Worm (Caenorhabditis elegans): ENCODE results near the gene F07B10.4.

F07B10.4 gene

DNA sequence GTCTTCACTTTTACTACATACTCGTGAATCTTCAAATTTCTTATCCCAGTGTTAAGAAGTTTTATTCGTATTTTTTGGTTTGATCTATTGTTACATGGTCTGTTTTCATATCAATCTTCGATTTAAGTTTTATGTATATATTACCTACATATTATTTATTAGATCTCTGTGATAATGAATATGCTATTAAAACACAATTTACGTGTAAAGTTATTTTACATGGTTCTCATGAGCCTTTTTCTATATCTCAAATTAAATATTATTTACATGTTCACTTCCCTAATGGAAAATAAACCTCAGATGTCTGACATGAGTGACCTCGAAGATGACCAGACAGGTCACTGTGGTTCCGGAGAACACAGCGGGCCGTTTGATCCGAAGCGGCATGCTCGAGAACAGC, 18.4 kb downstream of the F07B10.4 start, which contains the start of gene mxl-1:
TSS of gene mxl-1 (plus strand) at position 301 of the 400 bp plus-strand sequence.
- TF ChIP-seq tbx-2 (tag; optimal IDR thresholded peaks at IDR 0.05) (no peak), unc-3 (GFP tag; conservative IDR thresholded peaks at IDR 0.05) (no peak), unc-3 (tag; optimal IDR thresholded peaks at IDR 0.05) (no peak), ceh-30 (tag; optimal IDR thresholded peaks at IDR 0.05) (no peak), pha-4 (tag; optimal IDR thresholded peaks at IDR 0.05) (no peak), ceh-34 (tag; optimal IDR thresholded peaks at IDR 0.05) (no peak), ceh-31 (tag; optimal IDR thresholded peaks at IDR 0.05) (no peak), pat-9 (tag; optimal IDR thresholded peaks at IDR 0.05) (no peak), pha-2 (tag; optimal IDR thresholded peaks at IDR 0.05) (no peak), rnt-1 (tag; optimal IDR thresholded peaks at IDR 0.05) (no peak), ceh-22 (tag; optimal IDR thresholded peaks at IDR 0.05) (no peak), mec-3 (tag; optimal IDR thresholded peaks at IDR 0.05; ENCODE audit: borderline replicate concordance) (no peak), tbx-7 (tag; optimal IDR thresholded peaks at IDR 0.05) (no peak), Y22D7AL.16 (tag; optimal IDR thresholded peaks at IDR 0.05) (no peak), gmeb-2 (tag; optimal IDR thresholded peaks at IDR 0.05) (no peak)

DNA sequence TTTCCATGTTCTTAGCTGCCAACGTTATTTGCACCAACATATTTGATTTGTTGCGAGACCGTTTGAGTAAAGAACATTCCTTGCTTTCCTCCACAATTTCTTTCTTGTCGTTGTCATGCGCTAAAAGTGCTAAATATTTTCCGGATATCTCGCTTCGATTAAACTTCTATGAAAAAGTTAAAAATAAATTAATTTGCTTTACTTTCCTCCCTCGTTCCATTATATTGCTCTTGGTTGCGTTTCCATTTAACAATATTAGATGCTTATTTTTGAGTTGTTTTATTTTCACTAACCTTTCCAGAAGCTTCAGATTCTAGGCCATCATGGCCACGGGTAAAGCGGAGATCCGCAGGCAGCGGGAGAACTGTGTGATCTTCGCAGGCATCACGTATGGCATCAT, 21.3 kb downstream of the F07B10.4 start, which contains the start of gene pgap-1:
TSS of gene pgap-1 (plus strand) at position 301 of the 400 bp plus-strand sequence.
- no peak for TF ChIP-seq K02D7.2 (tag; optimal IDR thresholded peaks at IDR 0.05)
- TF ChIP-seq odd-2 (tag; optimal IDR thresholded peaks at IDR 0.05): no peak
- no peak for TF ChIP-seq ama-1 (optimal IDR thresholded peaks at IDR 0.05)
- no peak for TF ChIP-seq madf-2 (tag; optimal IDR thresholded peaks at IDR 0.05)
- no peak for TF ChIP-seq ceh-14 (tag; optimal IDR thresholded peaks at IDR 0.05)
- TF ChIP-seq dmd-4 (tag; optimal IDR thresholded peaks at IDR 0.05; ENCODE audit: borderline replicate concordance): no peak
- TF ChIP-seq ceh-6 (GFP tag; optimal IDR thresholded peaks at IDR 0.05): no peak
- TF ChIP-seq tbx-7 (tag; optimal IDR thresholded peaks at IDR 0.05): no peak
- no peak for TF ChIP-seq Y22D7AL.16 (tag; optimal IDR thresholded peaks at IDR 0.05)
- no peak for TF ChIP-seq sox-4 (tag; optimal IDR thresholded peaks at IDR 0.05)
- no peak for TF ChIP-seq ceh-18 (tag; optimal IDR thresholded peaks at IDR 0.05)

DNA sequence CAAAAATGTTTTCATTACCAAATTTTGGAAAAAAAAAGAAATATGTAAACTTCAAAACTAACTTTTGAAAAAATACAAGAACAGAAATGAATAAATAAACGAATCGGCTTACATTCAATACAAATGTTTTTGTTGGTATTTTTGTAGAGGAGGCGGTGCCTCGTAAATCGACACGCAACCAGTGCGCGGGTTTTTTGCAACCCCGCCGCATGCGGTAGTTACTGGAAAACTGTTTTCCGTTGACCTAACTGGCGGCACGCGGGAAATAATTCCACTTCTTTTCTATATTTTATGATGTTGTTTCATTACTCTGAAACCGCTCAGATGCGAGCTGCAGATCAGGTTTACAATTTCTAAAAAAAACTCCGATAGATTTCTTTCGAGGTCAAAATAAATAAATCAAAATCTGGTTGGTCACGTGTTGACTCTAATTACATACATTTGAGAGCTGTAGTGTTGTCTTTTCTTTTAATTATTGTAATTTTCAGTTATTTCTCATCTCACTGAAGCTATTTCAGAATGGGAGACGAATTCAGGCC, 23.7 kb downstream of the F07B10.4 start, which contains the start of the genes dvc-1 and ima-1:
TSS of gene dvc-1 (minus strand) at position 145 of the 539 bp plus-strand sequence.
TSS of gene ima-1 (plus strand) at position 489 of the 539 bp plus-strand sequence.
- TF ChIP-seq pag-3 (tag; optimal IDR thresholded peaks at IDR 0.05; ENCODE audit: borderline replicate concordance): no peak
- peak; percentile 82 for TF ChIP-seq ztf-16 (tag; optimal IDR thresholded peaks at IDR 0.05)
- peak; percentile 38 for TF ChIP-seq madf-2 (tag; optimal IDR thresholded peaks at IDR 0.05)
- TF ChIP-seq ceh-14 (tag; optimal IDR thresholded peaks at IDR 0.05): peak; percentile 85
- peak; percentile 76 for TF ChIP-seq ahr-1 (tag; optimal IDR thresholded peaks at IDR 0.05)
- TF ChIP-seq nfya-1 (tag; optimal IDR thresholded peaks at IDR 0.05): peak; percentile 75
- peak; percentile 17 for TF ChIP-seq lin-11 (tag; optimal IDR thresholded peaks at IDR 0.05)
- TF ChIP-seq ceh-30 (tag; optimal IDR thresholded peaks at IDR 0.05): no peak
- peak; percentile 55; the same call in 1 of the 2 replicates for TF ChIP-seq unc-3 (GFP tag; conservative IDR thresholded peaks at IDR 0.05)
- TF ChIP-seq unc-3 (tag; optimal IDR thresholded peaks at IDR 0.05): peak; percentile 68
- peak; percentile 74 for TF ChIP-seq syd-9 (tag; optimal IDR thresholded peaks at IDR 0.05)
- TF ChIP-seq ceh-18 (tag; optimal IDR thresholded peaks at IDR 0.05): peak; percentile 24
- peak; percentile 4 for TF ChIP-seq eyg-1 (tag; optimal IDR thresholded peaks at IDR 0.05)
- TF ChIP-seq fkh-10 (GFP tag; optimal IDR thresholded peaks at IDR 0.05): no peak
- peak; percentile 79 for TF ChIP-seq ceh-2 (tag; optimal IDR thresholded peaks at IDR 0.05)
- peak; percentile 40 for TF ChIP-seq hlh-13 (GFP tag; optimal IDR thresholded peaks at IDR 0.05)
- no peak for TF ChIP-seq nhr-11 (tag; optimal IDR thresholded peaks at IDR 0.05)
- TF ChIP-seq ceh-45 (GFP tag; IDR thresholded peaks at IDR 0.05): 0 out of 2 replicates have a peak, but pooled peaks have one; percentile 51
- peak; percentile 65 for TF ChIP-seq ref-2 (tag; optimal IDR thresholded peaks at IDR 0.05)
- peak; percentile 66 for TF ChIP-seq nhr-232 (tag; optimal IDR thresholded peaks at IDR 0.05)
- TF ChIP-seq hlh-8 (tag; optimal IDR thresholded peaks at IDR 0.05): peak; percentile 48
- TF ChIP-seq ttx-3 (tag; optimal IDR thresholded peaks at IDR 0.05): peak; percentile 75
- peak; percentile 25 for TF ChIP-seq pax-1 (tag; optimal IDR thresholded peaks at IDR 0.05)
- no peak for TF ChIP-seq dmd-4 (tag; optimal IDR thresholded peaks at IDR 0.05; ENCODE audit: borderline replicate concordance)
- TF ChIP-seq T23F11.4 (GFP tag; optimal IDR thresholded peaks at IDR 0.05): peak; percentile 22
- TF ChIP-seq sox-2 (GFP tag; IDR thresholded peaks at IDR 0.05): peak; percentile 46
- TF ChIP-seq npax-4 (tag; optimal IDR thresholded peaks at IDR 0.05): peak; percentile 41
- peak; percentile 73 for TF ChIP-seq unc-86 (tag; optimal IDR thresholded peaks at IDR 0.05)
- TF ChIP-seq tbx-7 (tag; optimal IDR thresholded peaks at IDR 0.05): no peak
- TF ChIP-seq hlh-6 (tag; optimal IDR thresholded peaks at IDR 0.05): peak; percentile 81
- TF ChIP-seq K02D7.2 (tag; optimal IDR thresholded peaks at IDR 0.05): peak; percentile 62
- no peak for TF ChIP-seq unc-55 (GFP tag; optimal IDR thresholded peaks at IDR 0.05)
- peak; percentile 66 for TF ChIP-seq ceh-19 (GFP tag; optimal IDR thresholded peaks at IDR 0.05)

All from whole organism, late embryonic.